Fruit fly (Drosophila melanogaster): ENCODE data around the gene CG32984.

- TF ChIP-seq CG4496 (GFP tag; IDR thresholded peaks at IDR 0.05) (no peak), CG8301 (tag; optimal IDR thresholded peaks at IDR 0.05) (no peak), fd96Ca (GFP tag; IDR thresholded peaks at IDR 0.05) (no peak)
These were observed 2.5 kb downstream of the CG32984 start, which contains the start of gene CG18088 for dm6 chr2L:8967235-8967634.

All from whole organism, pupa.